Worm (Caenorhabditis elegans) whole organism, mixed stage, embryonic: Measurements from ENCODE around the gene K06H7.8.

Experiments
- M03D4.4 ChIP-seq: sonication (generic microtip); optimal IDR thresholded peaks from 2 replicates; lab custom pipeline; 2017; ENCODE audit warnings: mild to moderate bottlenecking, missing genetic modification characterization, missing compliant biosample characterization
- bed-3 ChIP-seq: fragments of 200-800 bp; sonication (Bioruptor generic); optimal IDR thresholded peaks from 3 replicates; lab custom pipeline; 2018; ENCODE audit warnings: mild to moderate bottlenecking, missing genetic modification characterization, moderate library complexity, missing compliant biosample characterization
- blmp-1 ChIP-seq: fragments of 150-350 bp; optimal IDR thresholded peaks from 2 replicates; lab custom pipeline; 2014; ENCODE audit warnings: missing biosample characterization, missing genetic modification characterization
- ceh-39 ChIP-seq: fragments of 150-350 bp; optimal IDR thresholded peaks from 2 replicates; lab custom pipeline; 2014; ENCODE audit warnings: missing biosample characterization, missing genetic modification characterization
- ceh-43 ChIP-seq: fragments of 200-800 bp; sonication (Bioruptor generic); optimal IDR thresholded peaks from 2 replicates; lab custom pipeline; 2018; ENCODE audit warnings: mild to moderate bottlenecking, missing genetic modification characterization, moderate library complexity, missing compliant biosample characterization
- ceh-83 ChIP-seq: fragments of 200-800 bp; sonication (Bioruptor generic); optimal IDR thresholded peaks from 2 replicates; lab custom pipeline; 2018; ENCODE audit warnings: mild to moderate bottlenecking, missing genetic modification characterization, missing compliant biosample characterization
- ces-1 ChIP-seq: fragments of 150-350 bp; optimal IDR thresholded peaks from 2 replicates; lab custom pipeline; 2014; ENCODE audit warnings: missing biosample characterization, missing genetic modification reagents, missing genetic modification characterization
- cnd-1 ChIP-seq: fragments of 200-800 bp; sonication (Bioruptor generic); optimal IDR thresholded peaks from 2 replicates; lab custom pipeline; 2018; ENCODE audit warnings: mild to moderate bottlenecking, missing genetic modification characterization, missing compliant biosample characterization
- drap-1 ChIP-seq: fragments of 200-800 bp; sonication (Bioruptor generic); optimal IDR thresholded peaks from 3 replicates; lab custom pipeline; 2018; ENCODE audit warnings: mild to moderate bottlenecking, missing genetic modification characterization, missing compliant biosample characterization
- elt-1 ChIP-seq: sonication (generic microtip); optimal IDR thresholded peaks from 2 replicates; lab custom pipeline; 2017; ENCODE audit warnings: missing genetic modification characterization, mild to moderate bottlenecking, missing compliant biosample characterization, antibody characterized with exemption, moderate library complexity, borderline replicate concordance; ENCODE audit not compliant: insufficient read depth
- elt-3 ChIP-seq: fragments of 150-350 bp; optimal IDR thresholded peaks from 2 replicates; lab custom pipeline; 2014; ENCODE audit warnings: missing biosample characterization, missing genetic modification characterization
- flh-1 ChIP-seq: fragments of 200-800 bp; sonication (Bioruptor generic); optimal IDR thresholded peaks from 2 replicates; lab custom pipeline; 2018; ENCODE audit warnings: mild to moderate bottlenecking, missing genetic modification characterization, moderate library complexity, missing compliant biosample characterization
- ham-2 ChIP-seq: fragments of 200-800 bp; sonication (Bioruptor generic); optimal IDR thresholded peaks from 2 replicates; lab custom pipeline; 2018; ENCODE audit warnings: mild to moderate bottlenecking, missing genetic modification characterization, missing compliant biosample characterization
- hlh-1 ChIP-seq: fragments of 150-350 bp; optimal IDR thresholded peaks from 2 replicates; lab custom pipeline; 2014; ENCODE audit warnings: missing biosample characterization, missing genetic modification reagents, missing genetic modification characterization
- lin-13 ChIP-seq: fragments of 150-350 bp; optimal IDR thresholded peaks from 2 replicates; lab custom pipeline; 2014; ENCODE audit warnings: missing biosample characterization, missing genetic modification characterization
- lin-32 ChIP-seq: fragments of 200-800 bp; sonication (Bioruptor generic); optimal IDR thresholded peaks from 2 replicates; lab custom pipeline; 2018; ENCODE audit warnings: mild to moderate bottlenecking, missing genetic modification characterization, missing compliant biosample characterization
- lsy-2 ChIP-seq: fragments of 150-350 bp; optimal IDR thresholded peaks from 2 replicates; lab custom pipeline; 2014; ENCODE audit warnings: missing biosample characterization, missing genetic modification characterization
- mab-5 ChIP-seq: fragments of 150-350 bp; optimal IDR thresholded peaks from 2 replicates; lab custom pipeline; 2014; ENCODE audit warnings: missing biosample characterization, missing genetic modification characterization
- mep-1 ChIP-seq: fragments of 150-350 bp; optimal IDR thresholded peaks from 2 replicates; lab custom pipeline; 2017; ENCODE audit warnings: missing biosample characterization, missing genetic modification reagents, missing genetic modification characterization, inconsistent platforms
- mls-2 ChIP-seq: sonication (generic microtip); optimal IDR thresholded peaks from 2 replicates; lab custom pipeline; 2016; ENCODE audit warnings: mild to moderate bottlenecking, missing genetic modification characterization, moderate library complexity, missing compliant biosample characterization
- nhr-12 ChIP-seq: fragments of 150-350 bp; optimal IDR thresholded peaks from 2 replicates; lab custom pipeline; 2014; ENCODE audit warnings: missing biosample characterization, missing genetic modification characterization
- nhr-2 ChIP-seq: fragments of 150-350 bp; optimal IDR thresholded peaks from 2 replicates; lab custom pipeline; 2014; ENCODE audit warnings: missing biosample characterization, missing genetic modification characterization
- nhr-237 ChIP-seq: fragments of 150-350 bp; optimal IDR thresholded peaks from 2 replicates; lab custom pipeline; 2014; ENCODE audit warnings: missing biosample characterization, missing genetic modification characterization
- nhr-28 ChIP-seq: fragments of 150-350 bp; optimal IDR thresholded peaks from 2 replicates; lab custom pipeline; 2014; ENCODE audit warnings: missing biosample characterization, missing genetic modification characterization
- pha-4 ChIP-seq: fragments of 150-350 bp; optimal IDR thresholded peaks from 2 replicates; lab custom pipeline; 2018; ENCODE audit warnings: missing biosample characterization, missing genetic modification reagents, missing genetic modification characterization
- snpc-4 ChIP-seq: fragments of 150-350 bp; optimal IDR thresholded peaks from 2 replicates; lab custom pipeline; 2014; ENCODE audit warnings: missing biosample characterization, missing genetic modification characterization
- sptf-1 ChIP-seq: sonication (generic microtip); optimal IDR thresholded peaks from 2 replicates; lab custom pipeline; 2017; ENCODE audit warnings: mild to moderate bottlenecking, missing genetic modification characterization, moderate library complexity, missing compliant biosample characterization
- tbx-8 ChIP-seq: fragments of 200-800 bp; sonication (Bioruptor generic); optimal IDR thresholded peaks from 2 replicates; lab custom pipeline; 2018; ENCODE audit warnings: mild to moderate bottlenecking, missing genetic modification characterization, moderate library complexity, missing compliant biosample characterization
- unc-39 ChIP-seq: fragments of 150-350 bp; optimal IDR thresholded peaks from 2 replicates; lab custom pipeline; 2014; ENCODE audit warnings: missing biosample characterization, missing genetic modification characterization
- unc-62 ChIP-seq: fragments of 150-350 bp; optimal IDR thresholded peaks from 2 replicates; lab custom pipeline; 2014; ENCODE audit warnings: missing biosample characterization, missing genetic modification reagents, missing genetic modification characterization
- zip-8 ChIP-seq: fragments of 150-350 bp; optimal IDR thresholded peaks from 2 replicates; lab custom pipeline; 2014; ENCODE audit warnings: missing biosample characterization, missing genetic modification characterization
- ztf-11 ChIP-seq: fragments of 150-350 bp; optimal IDR thresholded peaks from 2 replicates; lab custom pipeline; 2014; ENCODE audit warnings: missing biosample characterization, missing genetic modification characterization

K06H7.8 gene

ce11 chrIII:8091408-8091807 is 6.6 kb downstream of the K06H7.8 start, which contains the start of gene idi-1:
Gene idi-1, plus strand, starts transcription at chrIII:8091708.
- TF ChIP-seq lin-13 (tag; lab: Kevin White, UChicago) (no peak), hlh-1 (no peak), ztf-11 (no peak), ceh-39 (tag; lab: Kevin White, UChicago) (no peak), nhr-237 (tag; lab: Kevin White, UChicago) (no peak), M03D4.4 (tag; lab: Kevin White, UChicago) (no peak), lsy-2 (tag; lab: Kevin White, UChicago) (no peak), ces-1 (GFP tag; lab: Kevin White, UChicago) (no peak), unc-39 (tag; lab: Kevin White, UChicago) (no peak), cnd-1 (tag; lab: Kevin White, UChicago) (no peak), ham-2 (GFP tag; lab: Kevin White, UChicago) (no peak), elt-1 (tag; lab: Kevin White, UChicago) (no peak), ceh-43 (no peak), mep-1 (no peak)

ce11 chrIII:8088235-8088634 is 9.8 kb downstream of the K06H7.8 start, which contains the start of gene vms-1:
Gene vms-1, plus strand, starts transcription at chrIII:8088535.
- TF ChIP-seq cnd-1 (tag; lab: Kevin White, UChicago) = no peak
- no peak for TF ChIP-seq mls-2
- TF ChIP-seq elt-1 (tag; lab: Kevin White, UChicago) = no peak
- no peak for TF ChIP-seq ceh-39 (tag; lab: Kevin White, UChicago)
- TF ChIP-seq sptf-1 (tag; lab: Kevin White, UChicago) = no peak
- TF ChIP-seq flh-1 = no peak

ce11 chrIII:8085355-8085754 is 12.7 kb downstream of the K06H7.8 start, which contains the start of the genes K06H7.7 and grp-1:
Gene K06H7.7, minus strand, starts transcription at chrIII:8085475.
Gene grp-1, plus strand, starts transcription at chrIII:8085705.
- TF ChIP-seq pha-4 (tag; lab: Kevin White, UChicago) (peak; percentile 29), unc-39 (tag; lab: Kevin White, UChicago) (no peak), lsy-2 (tag; lab: Kevin White, UChicago) (peak; percentile 98), ces-1 (GFP tag; lab: Kevin White, UChicago) (peak; percentile 82), mep-1 (peak; percentile 25)

ce11 chrIII:8080165-8080738 is 17.8 kb downstream of the K06H7.8 start, which contains the start of the genes dcr-1 and apc-2:
Gene dcr-1, minus strand, starts transcription at chrIII:8080281.
Gene apc-2, plus strand, starts transcription at chrIII:8080629.
- TF ChIP-seq tbx-8 (GFP tag; lab: Kevin White, UChicago) = no peak
- no peak for TF ChIP-seq lsy-2 (tag; lab: Kevin White, UChicago)
- TF ChIP-seq mls-2 = no peak
- no peak for TF ChIP-seq cnd-1 (tag; lab: Kevin White, UChicago)
- no peak for TF ChIP-seq drap-1 (GFP tag; lab: Kevin White, UChicago)
- TF ChIP-seq nhr-28 (tag; lab: Kevin White, UChicago) = no peak
- TF ChIP-seq bed-3 = no peak
- no peak for TF ChIP-seq ces-1 (GFP tag; lab: Kevin White, UChicago)
- TF ChIP-seq ceh-83 (GFP tag; lab: Kevin White, UChicago) = no peak
- no peak for TF ChIP-seq hlh-1
- TF ChIP-seq snpc-4 (tag; lab: Kevin White, UChicago) = no peak
- no peak for TF ChIP-seq unc-62 (GFP tag; lab: Kevin White, UChicago)

- TF ChIP-seq lin-13 (tag; lab: Kevin White, UChicago) (no peak), mab-5 (no peak), nhr-237 (tag; lab: Kevin White, UChicago) (no peak), elt-3 (tag; lab: Kevin White, UChicago) (no peak), ceh-83 (GFP tag; lab: Kevin White, UChicago) (no peak), hlh-1 (no peak), nhr-2 (tag; lab: Kevin White, UChicago) (no peak), blmp-1 (tag; lab: Kevin White, UChicago) (no peak)
Observed at ce11 chrIII:8077180-8077579, 20.8 kb downstream of the K06H7.8 start.

ce11 chrIII:8069206-8069605 is 28.8 kb downstream of the K06H7.8 start:
- TF ChIP-seq nhr-28 (tag; lab: Kevin White, UChicago) (no peak), M03D4.4 (tag; lab: Kevin White, UChicago) (peak; percentile 36), cnd-1 (tag; lab: Kevin White, UChicago) (peak; percentile 16), lin-13 (tag; lab: Kevin White, UChicago) (no peak), zip-8 (tag; lab: Kevin White, UChicago) (no peak), mls-2 (peak; percentile 2), drap-1 (GFP tag; lab: Kevin White, UChicago) (no peak), ceh-43 (no peak), nhr-237 (tag; lab: Kevin White, UChicago) (no peak), lin-32 (GFP tag; lab: Kevin White, UChicago) (no peak), nhr-12 (tag; lab: Kevin White, UChicago) (no peak), sptf-1 (tag; lab: Kevin White, UChicago) (peak; percentile 34), unc-62 (GFP tag; lab: Kevin White, UChicago) (no peak), elt-3 (tag; lab: Kevin White, UChicago) (no peak)
